Fruit fly (Drosophila melanogaster): ENCODE results near the gene Sfp24Ba.

Gene Sfp24Ba

DNA sequence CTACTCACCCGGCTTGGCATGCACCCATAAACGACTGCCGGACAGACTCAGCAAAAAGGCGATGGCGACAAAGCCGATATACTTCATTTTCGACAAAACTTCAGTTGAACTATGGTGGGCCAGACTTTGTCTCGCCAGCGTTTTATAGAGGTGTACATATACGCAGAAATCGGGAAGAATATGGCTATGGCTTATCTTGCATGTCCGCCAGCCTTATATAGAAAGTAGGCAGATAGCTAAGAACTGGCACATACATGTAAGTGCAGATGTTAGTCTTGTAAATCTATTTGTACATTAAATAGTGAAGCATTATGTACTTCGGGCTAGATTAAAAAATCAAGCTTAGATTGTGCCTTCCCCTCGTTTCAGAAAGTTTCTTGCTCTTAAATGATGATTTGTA is 24.7 kb upstream of the Sfp24Ba start, which contains the start of gene CG3513 (continued):
- TF ChIP-seq seq (GFP tag; IDR thresholded peaks at IDR 0.05) = no peak
- no peak for TF ChIP-seq hth (optimal IDR thresholded peaks at IDR 0.05)

DNA sequence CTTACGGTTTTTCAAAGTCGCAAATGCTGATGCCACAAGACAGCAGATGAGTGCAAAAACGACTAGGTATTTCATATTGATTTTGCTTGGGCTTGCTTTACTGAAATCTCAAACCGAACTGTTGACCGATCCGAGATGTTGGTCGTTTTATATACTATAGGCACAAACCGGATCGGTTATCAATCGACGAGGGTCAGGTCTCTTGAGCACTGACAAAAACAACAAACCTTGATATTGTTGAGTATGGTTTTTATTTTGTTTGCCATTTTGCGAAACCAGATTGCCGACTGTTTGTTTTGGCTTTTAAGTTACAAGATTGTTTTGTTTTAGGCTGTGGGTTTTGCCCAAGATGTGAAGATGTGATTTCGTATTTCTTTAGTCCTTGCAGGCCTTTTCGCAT is 24.1 kb upstream of the Sfp24Ba start, which contains the start of gene CG16704:
Gene CG16704 (minus strand): TSS at position 122 of the 400 bp plus-strand sequence.
- no peak for TF ChIP-seq HmgZ (tag; optimal IDR thresholded peaks at IDR 0.05)

DNA sequence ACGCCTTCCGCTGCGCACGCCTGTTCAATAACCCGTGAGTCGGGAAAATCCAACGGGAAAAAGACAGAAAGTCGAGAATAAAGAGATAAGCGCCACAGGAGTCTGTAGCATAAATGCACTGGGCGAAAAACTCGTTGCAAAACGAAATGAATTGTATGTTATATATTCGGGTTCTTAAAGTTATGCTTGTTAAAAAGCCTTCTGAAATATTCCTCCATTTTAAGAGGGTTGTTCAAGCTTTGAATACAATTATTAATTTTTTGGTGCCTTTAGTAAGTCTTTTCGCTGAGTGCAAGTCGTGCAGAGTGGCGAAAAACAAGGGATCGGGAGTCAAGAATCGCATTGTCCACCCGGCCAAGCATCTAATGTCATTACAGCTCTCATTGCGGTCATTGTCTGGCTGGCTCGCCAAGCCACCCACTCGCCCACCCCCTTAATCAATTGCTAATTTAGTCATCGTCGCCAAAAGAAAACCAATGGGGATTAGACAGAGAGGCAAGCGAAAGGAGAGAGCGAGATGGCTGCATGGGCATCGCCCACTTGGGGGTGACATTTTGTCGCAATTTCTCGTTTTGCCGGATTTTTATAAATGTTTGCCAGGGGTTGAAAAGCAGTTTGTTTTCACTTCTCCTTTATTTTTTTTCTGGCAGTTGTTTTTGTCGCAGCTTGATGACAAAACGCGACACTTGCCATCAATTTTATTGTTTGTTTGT is 16.9 kb upstream of the Sfp24Ba start:
- TF ChIP-seq emc (GFP tag; optimal IDR thresholded peaks at IDR 0.05) (no peak), CG6272 (GFP tag; IDR thresholded peaks at IDR 0.05) (no peak), CG9797 (GFP tag; optimal IDR thresholded peaks at IDR 0.05) (no peak), CG2120 (GFP tag; optimal IDR thresholded peaks at IDR 0.05) (no peak), az2 (GFP tag; optimal IDR thresholded peaks at IDR 0.05) (peak; percentile 20), CG10959 (GFP tag; IDR thresholded peaks at IDR 0.05) (0 out of 2 replicates have a peak, but pooled peaks have one; percentile 8), tio (GFP tag; optimal IDR thresholded peaks at IDR 0.05) (no peak), slp2 (GFP tag; optimal IDR thresholded peaks at IDR 0.05) (no peak), jumu (GFP tag; optimal IDR thresholded peaks at IDR 0.05) (no peak), Stat92E (GFP tag; optimal IDR thresholded peaks at IDR 0.05) (no peak), chif (GFP tag; optimal IDR thresholded peaks at IDR 0.05) (peak in 1 of 2 experiments; percentile 19), caup (GFP tag; optimal IDR thresholded peaks at IDR 0.05; ENCODE audit: severe bottlenecking) (no peak), CG4820 (GFP tag; optimal IDR thresholded peaks at IDR 0.05) (peak; percentile 27), CG2116 (GFP tag; optimal IDR thresholded peaks at IDR 0.05) (no peak), CG17359 (tag; optimal IDR thresholded peaks at IDR 0.05) (no peak), Antp (GFP tag; optimal IDR thresholded peaks at IDR 0.05) (peak; percentile 5), Poxn (GFP tag; IDR thresholded peaks at IDR 0.05) (no peak), p53 (GFP tag; optimal IDR thresholded peaks at IDR 0.05) (no peak), CG12942 (GFP tag; optimal IDR thresholded peaks at IDR 0.05) (no peak), ERR (GFP tag; optimal IDR thresholded peaks at IDR 0.05) (no peak), pan (optimal IDR thresholded peaks at IDR 0.05) (no peak), pan (GFP tag; optimal IDR thresholded peaks at IDR 0.05 in 1 of 2, IDR thresholded peaks at IDR 0.05 in 1 of 2) (no peak), CG2202 (tag; optimal IDR thresholded peaks at IDR 0.05) (peak; percentile 3), nmo (GFP tag; optimal IDR thresholded peaks at IDR 0.05) (peak; percentile 31), Nf-YC (tag; optimal IDR thresholded peaks at IDR 0.05) (peak; percentile 90), CoRest (tag; optimal IDR thresholded peaks at IDR 0.05) (no peak), lov (optimal IDR thresholded peaks at IDR 0.05) (no peak), lov (GFP tag; IDR thresholded peaks at IDR 0.05) (no peak), CG9817 (tag; optimal IDR thresholded peaks at IDR 0.05) (no peak), h (optimal IDR thresholded peaks at IDR 0.05) (no peak), CG10462 (GFP tag; optimal IDR thresholded peaks at IDR 0.05) (no peak), Nf-YB (GFP tag; optimal IDR thresholded peaks at IDR 0.05) (peak; percentile 86), br (optimal IDR thresholded peaks at IDR 0.05) (no peak), Ets65A (GFP tag) (peak; percentile 27), luna (GFP tag; optimal IDR thresholded peaks at IDR 0.05) (no peak), CG14014 (GFP tag; IDR thresholded peaks at IDR 0.05) (no peak), CG32772 (GFP tag; IDR thresholded peaks at IDR 0.05) (no peak), tap (tag; optimal IDR thresholded peaks at IDR 0.05) (peak; percentile 15), slou (GFP tag; optimal IDR thresholded peaks at IDR 0.05) (no peak), sob (GFP tag; IDR thresholded peaks at IDR 0.05) (no peak), her (GFP tag; optimal IDR thresholded peaks at IDR 0.05) (no peak), pros (GFP tag; optimal IDR thresholded peaks at IDR 0.05) (peak; percentile 3), CG10565 (GFP tag; optimal IDR thresholded peaks at IDR 0.05) (no peak), CG7928 (GFP tag; optimal IDR thresholded peaks at IDR 0.05) (no peak), CG9727 (GFP tag; optimal IDR thresholded peaks at IDR 0.05) (peak; percentile 39)
